Worm (Caenorhabditis elegans) whole organism, L2 larva: ENCODE results near the gene cyp-13A10.
A peak's percentile ranks its signal among the peaks of the same experiment; 100 is the strongest.

ENCODE experiments used
- F13H6.1 ChIP-seq: sonication (generic microtip); optimal IDR thresholded peaks from 2 replicates; lab custom pipeline; 2016; ENCODE audit warnings: missing genetic modification characterization, missing compliant biosample characterization
- Y55F3AM.14 ChIP-seq: fragments of 200-800 bp; sonication (Bioruptor generic); optimal IDR thresholded peaks from 2 replicates; lab custom pipeline; 2018; ENCODE audit warnings: mild to moderate bottlenecking, missing genetic modification characterization, missing compliant biosample characterization
- alr-1 ChIP-seq: fragments of 150-350 bp; optimal IDR thresholded peaks from 2 replicates; lab custom pipeline; 2014; ENCODE audit warnings: missing biosample characterization, missing genetic modification characterization
- aly-2 ChIP-seq: fragments of 150-350 bp; optimal IDR thresholded peaks from 2 replicates; lab custom pipeline; 2014; ENCODE audit warnings: missing biosample characterization, missing genetic modification characterization
- blmp-1 ChIP-seq: sonication (generic microtip); optimal IDR thresholded peaks from 2 replicates; lab custom pipeline; 2017; ENCODE audit warnings: missing genetic modification characterization, mild to moderate bottlenecking, missing compliant biosample characterization, antibody characterized with exemption, moderate library complexity; ENCODE audit not compliant: insufficient read depth
- ceh-16 ChIP-seq: fragments of 150-350 bp; optimal IDR thresholded peaks from 2 replicates; lab custom pipeline; 2014; ENCODE audit warnings: missing biosample characterization, missing genetic modification characterization
- ceh-82 ChIP-seq: fragments of 150-350 bp; optimal IDR thresholded peaks from 2 replicates; lab custom pipeline; 2014; ENCODE audit warnings: missing biosample characterization, missing genetic modification characterization
- dmd-4 ChIP-seq: sonication (generic microtip); optimal IDR thresholded peaks from 2 replicates; lab custom pipeline; 2017; ENCODE audit warnings: missing biosample characterization, missing genetic modification characterization
- egl-27 ChIP-seq: sonication (generic microtip); optimal IDR thresholded peaks from 3 replicates; lab custom pipeline; 2017; ENCODE audit warnings: missing biosample characterization, missing genetic modification reagents, missing genetic modification characterization
- elt-3 ChIP-seq: sonication (generic microtip); optimal IDR thresholded peaks from 2 replicates; lab custom pipeline; 2017; ENCODE audit warnings: missing biosample characterization, missing genetic modification characterization
- fos-1 ChIP-seq: fragments of 150-350 bp; optimal IDR thresholded peaks from 2 replicates; lab custom pipeline; 2014; ENCODE audit warnings: missing biosample characterization, missing genetic modification characterization
- gmeb-1 ChIP-seq: fragments of 150-350 bp; optimal IDR thresholded peaks from 2 replicates; lab custom pipeline; 2014; ENCODE audit warnings: missing biosample characterization, missing genetic modification characterization
- lin-11 ChIP-seq: fragments of 150-350 bp; sonication (generic microtip); optimal IDR thresholded peaks from 2 replicates; lab custom pipeline; 2014; ENCODE audit warnings: missing biosample characterization, missing genetic modification characterization, inconsistent platforms, mixed read lengths
- lin-13 ChIP-seq: fragments of 150-350 bp; optimal IDR thresholded peaks from 2 replicates; lab custom pipeline; 2014; ENCODE audit warnings: missing biosample characterization, missing genetic modification reagents, missing genetic modification characterization
- lin-39 ChIP-seq: fragments of 150-350 bp; optimal IDR thresholded peaks from 2 replicates; lab custom pipeline; 2014; ENCODE audit warnings: missing biosample characterization, missing genetic modification reagents, missing genetic modification characterization
- lsy-2 ChIP-seq, 2 experiments: fragments of 150-350 bp in 1 of 2; sonication (generic microtip) in 1 of 2; optimal IDR thresholded peaks; 2 replicates each; lab custom pipeline; 2014 to 2017; ENCODE audit warnings: missing biosample characterization in 2 of 2, missing genetic modification characterization in 2 of 2
- mab-5 ChIP-seq: fragments of 150-350 bp; optimal IDR thresholded peaks from 2 replicates; lab custom pipeline; 2014; ENCODE audit warnings: missing biosample characterization, missing genetic modification characterization
- mbf-1 ChIP-seq: sonication (generic microtip); optimal IDR thresholded peaks from 2 replicates; lab custom pipeline; 2017; ENCODE audit warnings: missing biosample characterization, missing genetic modification characterization
- nhr-10 ChIP-seq: sonication (generic microtip); optimal IDR thresholded peaks from 2 replicates; lab custom pipeline; 2017; ENCODE audit warnings: missing biosample characterization, missing genetic modification characterization
- nhr-11 ChIP-seq: fragments of 150-350 bp; optimal IDR thresholded peaks from 2 replicates; lab custom pipeline; 2014; ENCODE audit warnings: missing biosample characterization, missing genetic modification characterization
- nhr-129 ChIP-seq: fragments of 150-350 bp; optimal IDR thresholded peaks from 2 replicates; lab custom pipeline; 2014; ENCODE audit warnings: missing biosample characterization, missing genetic modification characterization
- nhr-21 ChIP-seq: fragments of 150-350 bp; optimal IDR thresholded peaks from 2 replicates; lab custom pipeline; 2014; ENCODE audit warnings: missing biosample characterization, missing genetic modification characterization
- nhr-23 ChIP-seq: fragments of 150-350 bp; optimal IDR thresholded peaks from 2 replicates; lab custom pipeline; 2014; ENCODE audit warnings: missing biosample characterization, missing genetic modification reagents, missing genetic modification characterization
- nhr-237 ChIP-seq: fragments of 150-350 bp; optimal IDR thresholded peaks from 2 replicates; lab custom pipeline; 2014; ENCODE audit warnings: missing biosample characterization, missing genetic modification characterization
- nhr-25 ChIP-seq: fragments of 150-350 bp; sonication (generic microtip); optimal IDR thresholded peaks from 3 replicates; lab custom pipeline; 2014; ENCODE audit warnings: missing biosample characterization, missing genetic modification characterization
- nhr-6 ChIP-seq: fragments of 150-350 bp; optimal IDR thresholded peaks from 2 replicates; lab custom pipeline; 2014; ENCODE audit warnings: missing biosample characterization, missing genetic modification characterization
- nhr-77 ChIP-seq: fragments of 150-350 bp; optimal IDR thresholded peaks from 2 replicates; lab custom pipeline; 2014; ENCODE audit warnings: missing biosample characterization, missing genetic modification characterization
- peb-1 ChIP-seq: fragments of 150-350 bp; optimal IDR thresholded peaks from 2 replicates; lab custom pipeline; 2014; ENCODE audit warnings: missing biosample characterization, missing genetic modification characterization
- sem-4 ChIP-seq: fragments of 150-350 bp; optimal IDR thresholded peaks from 2 replicates; lab custom pipeline; 2014; ENCODE audit warnings: missing biosample characterization, missing genetic modification reagents, missing genetic modification characterization
- sma-3 ChIP-seq: sonication (generic microtip); optimal IDR thresholded peaks from 2 replicates; lab custom pipeline; 2016; ENCODE audit warnings: missing genetic modification reagents, missing genetic modification characterization, missing compliant biosample characterization
- sma-9 ChIP-seq, 2 experiments: fragments of 150-350 bp in 1 of 2; sonication (generic microtip) in 1 of 2; optimal IDR thresholded peaks; 2 replicates each; lab custom pipeline; 2014 to 2016; ENCODE audit warnings: missing genetic modification characterization in 2 of 2, mild to moderate bottlenecking in 1 of 2, missing biosample characterization in 1 of 2, missing compliant biosample characterization in 1 of 2, missing genetic modification reagents in 1 of 2, moderate library complexity in 1 of 2
- snpc-4 ChIP-seq: fragments of 150-350 bp; optimal IDR thresholded peaks from 2 replicates; lab custom pipeline; 2014; ENCODE audit warnings: missing biosample characterization, missing genetic modification characterization
- unc-39 ChIP-seq: fragments of 150-350 bp; optimal IDR thresholded peaks from 2 replicates; lab custom pipeline; 2014; ENCODE audit warnings: missing biosample characterization, missing genetic modification characterization
- unc-55 ChIP-seq: fragments of 150-350 bp; sonication (generic microtip); optimal IDR thresholded peaks from 3 replicates; lab custom pipeline; 2014; ENCODE audit warnings: missing biosample characterization, missing genetic modification reagents, missing genetic modification characterization
- unc-62 ChIP-seq: fragments of 150-350 bp; optimal IDR thresholded peaks from 2 replicates; lab custom pipeline; 2014; ENCODE audit warnings: missing biosample characterization, missing genetic modification reagents, missing genetic modification characterization
- zag-1 ChIP-seq: fragments of 150-350 bp; optimal IDR thresholded peaks from 2 replicates; lab custom pipeline; 2014; ENCODE audit warnings: missing biosample characterization, missing genetic modification characterization
- ztf-1 ChIP-seq: fragments of 200-800 bp; sonication (Bioruptor generic); conservative IDR thresholded peaks from 2 replicates; pipeline ENCODE4 v1.3.6; 2022; ENCODE audit warnings: missing genetic modification characterization, missing compliant biosample characterization
- ztf-11 ChIP-seq: sonication (generic microtip); optimal IDR thresholded peaks from 2 replicates; lab custom pipeline; 2017; ENCODE audit warnings: missing biosample characterization, missing genetic modification characterization
- ztf-4 ChIP-seq: fragments of 150-350 bp; optimal IDR thresholded peaks from 2 replicates; lab custom pipeline; 2014; ENCODE audit warnings: missing biosample characterization, missing genetic modification characterization

The cyp-13A10 gene

DNA sequence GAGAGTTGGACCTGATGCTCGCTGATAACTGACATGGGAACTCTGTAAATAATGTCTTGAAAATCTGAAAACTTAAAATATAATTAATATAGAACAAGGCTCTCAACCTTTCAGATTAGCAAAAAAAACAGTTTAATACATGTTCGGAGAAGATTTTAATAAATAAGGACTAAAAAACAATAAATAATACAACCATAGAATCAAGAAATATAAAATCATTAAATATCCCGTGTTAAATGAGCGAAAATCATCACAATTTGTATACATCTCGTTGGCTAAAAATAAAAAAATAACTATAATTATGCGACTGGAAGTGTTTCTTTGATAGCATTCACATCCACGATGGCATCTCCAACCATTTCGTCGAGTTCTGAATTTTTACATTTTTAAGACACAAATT, 42.1 kb upstream of the cyp-13A10 start, which contains the start of gene Y53C12A.10:
TSS of gene Y53C12A.10 (minus strand) at position 101 of the 400 bp plus-strand sequence.
- TF ChIP-seq lin-13 (GFP tag; lab: Kevin White, UChicago) (no peak), unc-39 (tag; lab: Kevin White, UChicago) (no peak), mab-5 (no peak), nhr-129 (no peak), nhr-6 (tag; lab: Kevin White, UChicago) (no peak), zag-1 (tag; lab: Kevin White, UChicago) (no peak), nhr-10 (tag; lab: Kevin White, UChicago) (no peak), unc-55 (no peak), sem-4 (no peak), nhr-25 (tag; lab: Kevin White, UChicago) (no peak), fos-1 (tag; lab: Kevin White, UChicago) (no peak), ztf-1 (GFP tag; lab: Robert Waterston, UW) (no peak), mbf-1 (tag; lab: Kevin White, UChicago) (no peak), lin-39 (tag; lab: Kevin White, UChicago) (no peak), snpc-4 (tag; lab: Kevin White, UChicago) (no peak), nhr-77 (tag; lab: Kevin White, UChicago) (no peak), aly-2 (tag; lab: Kevin White, UChicago) (no peak), peb-1 (tag; lab: Kevin White, UChicago) (no peak), unc-62 (GFP tag; lab: Kevin White, UChicago) (no peak), ceh-16 (no peak)
- TF ChIP-seq, all 48 proteins: peak for 0

DNA sequence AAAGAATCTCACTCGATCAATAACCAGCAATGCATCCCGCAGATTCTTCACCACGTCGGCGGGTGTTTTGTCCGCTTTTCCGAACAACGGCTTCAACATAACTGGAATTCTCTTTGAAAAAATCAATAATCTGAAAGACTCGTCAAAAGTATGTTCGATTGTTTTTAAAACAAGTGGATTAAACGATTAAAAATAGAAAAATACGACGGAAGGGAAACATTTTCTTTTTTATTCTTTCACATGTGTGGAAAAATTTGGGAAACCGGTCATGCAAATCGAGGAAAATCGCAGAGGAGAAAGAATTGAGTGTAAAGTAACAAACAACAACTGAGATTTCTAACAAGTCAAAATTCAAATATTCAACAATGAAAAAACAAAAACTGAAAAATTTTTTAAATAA, 40.9 kb upstream of the cyp-13A10 start, which contains the start of gene mop-25.2:
TSS of gene mop-25.2 (minus strand) at position 101 of the 400 bp plus-strand sequence.
- TF ChIP-seq ztf-4 (no peak), blmp-1 (tag; lab: Kevin White, UChicago) (no peak), sma-3 (GFP tag; lab: Kevin White, UChicago) (no peak), ceh-82 (tag; lab: Kevin White, UChicago) (no peak), zag-1 (tag; lab: Kevin White, UChicago) (no peak), egl-27 (tag; lab: Kevin White, UChicago) (no peak), ztf-1 (GFP tag; lab: Robert Waterston, UW) (no peak), nhr-23 (tag; lab: Kevin White, UChicago) (no peak), peb-1 (tag; lab: Kevin White, UChicago) (no peak), nhr-10 (tag; lab: Kevin White, UChicago) (no peak), sem-4 (no peak), nhr-6 (tag; lab: Kevin White, UChicago) (no peak), lsy-2 (tag; optimal IDR thresholded peaks at IDR 0.05; lab: Kevin White, UChicago) (no peak), F13H6.1 (tag; lab: Kevin White, UChicago) (no peak), ceh-16 (no peak), mab-5 (no peak), aly-2 (tag; lab: Kevin White, UChicago) (no peak)

DNA sequence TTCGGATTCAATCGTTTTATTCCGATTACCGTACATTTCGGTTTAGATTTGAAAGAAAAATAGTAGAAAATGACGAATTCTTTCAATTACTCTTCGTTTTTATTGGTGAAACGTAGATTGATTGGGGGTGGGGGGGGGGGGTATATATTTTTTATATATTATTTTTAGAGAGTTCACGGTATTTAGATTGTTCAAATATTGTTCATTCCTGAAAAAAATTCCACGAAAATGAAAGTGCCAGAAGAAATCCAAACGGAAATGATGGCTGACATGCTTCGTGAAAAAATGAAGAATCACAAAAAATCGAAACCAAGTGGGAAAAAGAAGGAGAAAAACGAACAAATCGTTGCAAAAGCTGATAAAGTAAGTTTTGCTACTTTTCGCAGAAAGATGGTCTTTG, 37.7 kb upstream of the cyp-13A10 start, which contains the start of the genes Y53C12A.8 and Y53C12A.7:
TSS of gene Y53C12A.8 (minus strand) at position 101 of the 400 bp plus-strand sequence.
TSS of gene Y53C12A.7 (plus strand) at position 181 of the 400 bp plus-strand sequence.
- TF ChIP-seq egl-27 (tag; lab: Kevin White, UChicago) (no peak), ztf-4 (no peak), lin-13 (GFP tag; lab: Kevin White, UChicago) (no peak), alr-1 (tag; lab: Kevin White, UChicago) (no peak), nhr-237 (tag; lab: Kevin White, UChicago) (no peak), sma-3 (GFP tag; lab: Kevin White, UChicago) (no peak), sem-4 (no peak), lin-39 (tag; lab: Kevin White, UChicago) (no peak), nhr-21 (tag; lab: Kevin White, UChicago) (no peak), lin-11 (tag; lab: Kevin White, UChicago) (no peak), nhr-77 (tag; lab: Kevin White, UChicago) (no peak), ztf-11 (tag; lab: Kevin White, UChicago) (no peak), unc-39 (tag; lab: Kevin White, UChicago) (no peak), ceh-16 (no peak), nhr-129 (no peak), sma-9 (GFP tag; optimal IDR thresholded peaks at IDR 0.05; lab: Kevin White, UChicago) (no peak), sma-9 (tag; optimal IDR thresholded peaks at IDR 0.05; lab: Kevin White, UChicago) (no peak), dmd-4 (no peak)
- TF ChIP-seq, all 48 proteins: peak for 0

DNA sequence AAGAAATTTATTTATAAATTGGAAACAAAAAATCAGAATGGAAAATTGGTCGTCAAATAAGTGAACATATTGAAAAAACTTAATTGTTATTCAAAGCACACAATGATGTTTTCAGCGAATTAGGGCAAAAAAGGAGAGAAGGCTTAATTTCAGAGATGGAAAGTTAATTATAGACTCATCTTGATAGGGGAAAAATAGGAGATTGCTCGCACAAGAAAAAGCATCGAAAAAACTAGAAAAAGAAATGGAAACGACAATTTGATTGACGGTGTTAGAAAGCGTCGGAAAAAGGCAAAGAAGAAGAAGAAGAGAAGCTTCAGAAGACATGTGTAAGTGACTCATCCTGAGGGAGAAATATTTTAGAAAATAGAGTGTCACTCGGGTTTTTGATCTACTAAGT, 33.3 kb upstream of the cyp-13A10 start:
- no peak for TF ChIP-seq nhr-11 (tag; lab: Kevin White, UChicago)
- no peak for TF ChIP-seq Y55F3AM.14 (GFP tag; lab: Kevin White, UChicago)
- no peak for TF ChIP-seq lin-13 (GFP tag; lab: Kevin White, UChicago)
- no peak for TF ChIP-seq unc-62 (GFP tag; lab: Kevin White, UChicago)
- TF ChIP-seq aly-2 (tag; lab: Kevin White, UChicago) = no peak
- peak; percentile 15 for TF ChIP-seq sma-9 (GFP tag; optimal IDR thresholded peaks at IDR 0.05; lab: Kevin White, UChicago)
- TF ChIP-seq sma-9 (tag; optimal IDR thresholded peaks at IDR 0.05; lab: Kevin White, UChicago) = no peak
- TF ChIP-seq gmeb-1 (tag; lab: Kevin White, UChicago) = no peak
- no peak for TF ChIP-seq sma-3 (GFP tag; lab: Kevin White, UChicago)
- TF ChIP-seq lsy-2 (tag; optimal IDR thresholded peaks at IDR 0.05; lab: Kevin White, UChicago) = peak in 1 of 2 experiments; percentile 30
- no peak for TF ChIP-seq elt-3 (tag; lab: Kevin White, UChicago)
- TF ChIP-seq dmd-4 = no peak
- TF ChIP-seq zag-1 (tag; lab: Kevin White, UChicago) = peak; percentile 7
